Fruit fly (Drosophila melanogaster) whole organism, prepupa: Measurements from ENCODE around the gene spz.

ENCODE experiments used
- CG3919 ChIP-seq: fragments of 200-800 bp; sonication (Bioruptor generic); optimal IDR thresholded peaks from 3 replicates; lab custom pipeline; 2016; ENCODE audit warnings: missing biosample characterization, missing genetic modification characterization
- CG8119 ChIP-seq: fragments of 200-800 bp; sonication (Bioruptor generic); IDR thresholded peaks from 3 replicates; pipeline ENCODE4 v1.3.6; 2022; ENCODE audit warnings: missing biosample characterization, missing genetic modification characterization
- Ets96B ChIP-seq: fragments of 200-800 bp; optimal IDR thresholded peaks from 2 replicates; lab custom pipeline; 2019; ENCODE audit warnings: missing biosample characterization, mild to moderate bottlenecking, missing genetic modification characterization, moderate library complexity

DNA sequence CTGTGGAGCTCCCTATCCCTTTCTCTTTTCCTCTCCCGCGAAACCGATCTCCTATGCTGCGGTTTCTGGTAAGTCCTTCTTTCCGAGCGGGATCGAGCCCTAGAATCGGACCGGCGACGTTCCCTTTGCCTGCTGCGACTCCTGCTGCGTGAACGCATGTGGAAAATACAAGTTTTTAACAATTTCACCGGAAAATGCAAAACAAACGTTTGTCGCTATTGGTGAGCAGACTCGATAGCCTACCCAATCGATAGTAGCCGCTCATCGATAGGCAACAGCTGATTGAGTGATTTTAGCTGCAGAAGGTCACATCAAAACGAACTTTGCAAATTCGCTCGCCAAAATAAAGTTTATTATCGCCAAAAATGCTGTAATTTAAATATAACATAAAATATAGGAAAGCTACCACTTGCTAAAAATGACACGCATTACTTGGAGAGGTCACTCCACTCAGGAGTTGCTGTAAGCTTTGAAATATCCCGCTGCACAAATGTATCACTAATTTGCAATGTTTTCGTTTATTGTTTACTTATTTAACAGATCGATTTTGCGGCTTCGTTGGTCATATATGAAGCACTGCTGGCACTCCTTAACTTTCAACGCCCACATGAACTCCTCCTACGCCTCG is 46.7 kb upstream of the spz start, which contains the start of the genes CG6066 and CG5880:
- TF ChIP-seq Ets96B (tag; lab: Kevin White, UChicago) (no peak), CG8119 (GFP tag; lab: Robert Waterston, UW) (no peak), CG3919 (no peak)
